Worm (Caenorhabditis elegans) whole organism, late embryonic: Measurements from ENCODE around the gene F18A12.7.

Experiments
- ama-1 ChIP-seq: fragments of 150-350 bp; optimal IDR thresholded peaks from 2 replicates; lab custom pipeline; 2014
- ceh-9 ChIP-seq: sonication (generic microtip); optimal IDR thresholded peaks from 2 replicates; lab custom pipeline; 2016; ENCODE audit warnings: mild to moderate bottlenecking, missing genetic modification characterization, inconsistent platforms, missing compliant biosample characterization
- elt-4 ChIP-seq: sonication (generic microtip); optimal IDR thresholded peaks from 2 replicates; lab custom pipeline; 2016; ENCODE audit warnings: missing genetic modification characterization, missing compliant biosample characterization
- npax-4 ChIP-seq: sonication (generic microtip); optimal IDR thresholded peaks from 2 replicates; lab custom pipeline; 2016; ENCODE audit warnings: missing genetic modification characterization, missing compliant biosample characterization
- pqm-1 ChIP-seq: sonication (generic microtip); optimal IDR thresholded peaks from 2 replicates; lab custom pipeline; 2016; ENCODE audit warnings: missing genetic modification characterization, missing compliant biosample characterization

DNA sequence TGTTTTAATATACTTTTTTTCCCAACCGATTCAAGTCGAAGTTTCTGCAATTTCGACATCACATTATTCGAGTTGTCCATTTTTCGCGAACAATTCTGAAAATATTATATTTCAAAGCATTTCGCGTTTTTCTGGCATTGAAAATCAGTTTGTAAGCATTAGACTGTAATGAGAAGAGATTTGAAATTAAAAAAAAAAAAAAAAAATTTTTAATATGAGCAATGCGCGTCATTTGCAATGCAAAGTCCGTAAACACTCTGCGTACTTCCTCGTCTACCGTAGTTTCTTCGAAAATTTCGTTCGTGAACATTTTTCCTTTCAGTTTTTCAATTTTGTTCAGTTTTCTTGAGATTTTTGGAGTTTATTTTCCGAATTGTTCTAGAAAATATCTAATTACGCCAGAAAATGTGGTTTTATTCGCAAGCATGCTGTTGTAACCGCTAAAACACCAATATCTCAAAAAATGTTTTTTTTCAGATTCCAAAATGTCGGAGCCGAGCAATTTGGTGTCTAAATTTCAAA is 31.1 kb upstream of the F18A12.7 start, which contains the start of the genes C16C8.5 and C16C8.16:
- TF ChIP-seq ceh-9 (tag; lab: Kevin White, UChicago) (no peak), elt-4 (tag; lab: Kevin White, UChicago) (no peak), ama-1 (no peak), npax-4 (tag; lab: Kevin White, UChicago) (no peak), pqm-1 (tag; lab: Kevin White, UChicago) (no peak)
